Fruit fly (Drosophila melanogaster) whole organism, pupa: ENCODE results near the gene NijB.

Experiments
- CG10348 ChIP-seq: fragments of 200-800 bp; sonication (Bioruptor generic); IDR thresholded peaks from 2 replicates; pipeline ENCODE4 v1.3.6; 2022; ENCODE audit warnings: missing biosample characterization, missing genetic modification characterization
- CG13204 ChIP-seq: fragments of 200-800 bp; sonication (Bioruptor generic); optimal IDR thresholded peaks from 2 replicates; lab custom pipeline; 2018; ENCODE audit warnings: missing biosample characterization, mild to moderate bottlenecking, missing genetic modification characterization, moderate library complexity
- CG14655 ChIP-seq: fragments of 200-800 bp; sonication (Bioruptor generic); optimal IDR thresholded peaks from 3 replicates; lab custom pipeline; 2017; ENCODE audit warnings: mild to moderate bottlenecking, missing biosample characterization, missing genetic modification reagents, missing genetic modification characterization
- CG15710 ChIP-seq: fragments of 200-800 bp; sonication (Bioruptor generic); optimal IDR thresholded peaks from 2 replicates; lab custom pipeline; 2018; ENCODE audit warnings: missing biosample characterization, mild to moderate bottlenecking, missing genetic modification characterization, moderate library complexity
- CG17806 ChIP-seq: fragments of 200-800 bp; sonication (Bioruptor generic); optimal IDR thresholded peaks from 2 replicates; lab custom pipeline; 2018; ENCODE audit warnings: missing biosample characterization, mild to moderate bottlenecking, missing genetic modification characterization, moderate library complexity
- CG32121 ChIP-seq: fragments of 200-800 bp; sonication (Bioruptor generic); IDR thresholded peaks from 2 replicates; pipeline ENCODE4 v1.3.6; 2022; ENCODE audit warnings: missing biosample characterization, missing genetic modification characterization
- CG34367 ChIP-seq: fragments of 200-800 bp; sonication (Bioruptor generic); optimal IDR thresholded peaks from 2 replicates; lab custom pipeline; 2018; ENCODE audit warnings: missing biosample characterization, mild to moderate bottlenecking, missing genetic modification characterization
- CG8159 ChIP-seq: fragments of 200-800 bp; sonication (Bioruptor generic); optimal IDR thresholded peaks from 3 replicates; lab custom pipeline; 2018; ENCODE audit warnings: missing biosample characterization, mild to moderate bottlenecking, missing genetic modification characterization, moderate library complexity
- CG8301 ChIP-seq: fragments of 200-800 bp; sonication (Bioruptor generic); optimal IDR thresholded peaks from 2 replicates; lab custom pipeline; 2018; ENCODE audit warnings: missing biosample characterization, mild to moderate bottlenecking, missing genetic modification characterization
- CG9948 ChIP-seq: fragments of 200-800 bp; sonication (Bioruptor generic); optimal IDR thresholded peaks from 2 replicates; lab custom pipeline; 2018; ENCODE audit warnings: missing biosample characterization, mild to moderate bottlenecking, missing genetic modification characterization, moderate library complexity
- D1 ChIP-seq: fragments of 200-800 bp; sonication (Bioruptor generic); optimal IDR thresholded peaks from 2 replicates; lab custom pipeline; 2018; ENCODE audit warnings: missing biosample characterization, mild to moderate bottlenecking, missing genetic modification characterization, moderate library complexity
- EcR ChIP-seq: fragments of 200-800 bp; sonication (Bioruptor generic); optimal IDR thresholded peaks from 3 replicates; lab custom pipeline; 2019; ENCODE audit warnings: missing biosample characterization, missing genetic modification characterization, mild to moderate bottlenecking, moderate library complexity, missing genetic modification reagents
- Ets98B ChIP-seq: fragments of 200-800 bp; sonication (Bioruptor generic); IDR thresholded peaks from 2 replicates; pipeline ENCODE4 v1.3.6; 2022; ENCODE audit warnings: missing biosample characterization, missing genetic modification characterization
- Pif1A ChIP-seq: fragments of 200-800 bp; sonication (Bioruptor generic); optimal IDR thresholded peaks from 3 replicates; lab custom pipeline; 2016; ENCODE audit warnings: missing biosample characterization, missing genetic modification characterization
- Pif1B ChIP-seq: fragments of 200-800 bp; sonication (Bioruptor generic); optimal IDR thresholded peaks from 3 replicates; lab custom pipeline; 2016; ENCODE audit warnings: missing biosample characterization, missing genetic modification characterization
- Snoo ChIP-seq: fragments of 200-800 bp; sonication (Bioruptor generic); optimal IDR thresholded peaks from 3 replicates; lab custom pipeline; 2017; ENCODE audit warnings: missing biosample characterization, mild to moderate bottlenecking, missing genetic modification characterization, inconsistent platforms
- fd96Ca ChIP-seq: fragments of 200-800 bp; sonication (Bioruptor generic); IDR thresholded peaks from 3 replicates; pipeline ENCODE4 v1.3.6; 2022; ENCODE audit warnings: missing biosample characterization, missing genetic modification characterization
- gl ChIP-seq: fragments of 200-800 bp; sonication (Bioruptor generic); optimal IDR thresholded peaks from 2 replicates; lab custom pipeline; 2018; ENCODE audit warnings: missing biosample characterization, mild to moderate bottlenecking, missing genetic modification characterization
- rn ChIP-seq: fragments of 200-800 bp; sonication (Bioruptor generic); IDR thresholded peaks from 2 replicates; pipeline ENCODE4 v1.3.6; 2022; ENCODE audit warnings: missing biosample characterization, missing genetic modification characterization

Gene NijB

DNA sequence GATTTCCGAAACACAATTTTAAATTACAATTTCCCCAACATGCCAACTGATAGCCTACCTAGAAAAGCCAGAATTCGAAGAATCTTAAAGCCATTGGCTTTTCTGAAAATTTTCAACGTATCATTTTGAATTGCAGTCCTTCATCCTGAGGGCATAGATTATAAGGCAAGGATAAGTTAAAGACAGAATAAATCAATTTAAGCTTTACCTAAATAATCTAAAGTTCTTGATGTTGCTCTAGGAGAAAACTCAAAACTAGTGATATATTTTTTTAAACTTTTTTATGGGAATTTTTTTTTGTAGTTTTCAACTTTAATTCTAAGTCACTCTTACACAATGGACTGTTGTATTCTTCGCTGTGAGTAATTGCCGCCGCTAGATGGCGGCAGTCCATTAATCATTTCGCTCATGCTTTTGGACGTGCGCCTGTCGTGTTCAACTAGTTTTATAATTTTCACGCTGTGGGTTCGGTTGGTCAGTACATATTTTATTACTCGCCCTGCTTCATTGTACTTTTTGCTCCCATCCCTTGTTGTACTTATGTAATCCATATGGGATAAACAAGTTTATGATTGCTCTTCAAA is 22.0 kb downstream of the NijB start, which contains the start of gene COX6AL2:
Gene COX6AL2 (minus strand): TSS at position 51 of the 584 bp plus-strand sequence.
- no peak for TF ChIP-seq EcR (GFP tag; lab: Kevin White, UChicago)
- no peak for TF ChIP-seq CG17806 (tag; lab: Kevin White, UChicago)

DNA sequence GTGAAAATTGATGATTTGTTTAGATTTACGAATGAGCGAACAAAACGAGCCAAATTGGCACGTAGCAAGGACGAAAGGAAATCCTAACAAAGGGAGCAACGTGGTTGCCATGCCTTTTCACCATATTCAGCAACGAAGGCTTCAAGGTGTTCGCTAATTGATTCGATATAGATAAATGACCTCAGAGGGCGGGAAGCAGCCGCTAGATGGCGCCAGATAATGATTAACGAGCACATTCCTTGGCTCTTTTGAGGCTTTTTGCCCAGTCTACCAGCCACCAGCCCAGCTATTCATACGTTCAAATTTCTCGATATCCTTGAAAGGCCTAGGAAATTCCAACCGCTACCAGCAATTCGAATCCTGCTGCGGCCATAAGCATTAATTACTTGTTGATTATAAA is 24.3 kb downstream of the NijB start:
- TF ChIP-seq D1 (no peak), fd96Ca (GFP tag; lab: Robert Waterston, UW) (no peak), CG9948 (tag; lab: Kevin White, UChicago) (no peak), CG14655 (GFP tag; lab: Kevin White, UChicago) (no peak), CG15710 (tag; lab: Kevin White, UChicago) (no peak), CG17806 (tag; lab: Kevin White, UChicago) (no peak), Pif1A (GFP tag; lab: Kevin White, UChicago) (no peak), Snoo (tag; lab: Kevin White, UChicago) (no peak), CG8159 (tag; lab: Kevin White, UChicago) (no peak), CG8301 (tag; lab: Kevin White, UChicago) (no peak), Ets98B (GFP tag; lab: Robert Waterston, UW) (no peak), EcR (GFP tag; lab: Kevin White, UChicago) (no peak), CG13204 (GFP tag; lab: Kevin White, UChicago) (no peak)

DNA sequence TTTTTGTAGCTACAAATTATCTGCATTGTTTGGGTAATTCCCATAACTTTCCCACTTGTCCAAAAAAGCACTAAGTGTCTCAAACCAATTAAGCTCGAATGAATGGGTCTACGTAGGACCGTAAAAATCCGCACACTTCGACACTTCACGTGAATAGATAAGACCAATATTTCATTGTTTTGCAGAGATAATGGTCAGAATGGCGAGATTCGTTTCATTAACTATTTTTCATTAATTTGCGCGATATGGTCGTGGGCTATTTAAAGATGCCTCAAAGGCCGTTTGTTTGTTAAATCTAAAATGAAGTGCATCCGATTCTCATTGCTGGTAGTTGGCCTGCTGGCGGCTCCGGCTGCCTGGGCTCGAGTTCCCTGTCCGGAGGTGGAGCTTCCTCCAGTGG is 25.1 kb downstream of the NijB start, which contains the start of gene CG6839:
Gene CG6839 (plus strand): TSS at position 301 of the 400 bp plus-strand sequence.
- TF ChIP-seq Pif1B (GFP tag; lab: Kevin White, UChicago) (no peak), CG32121 (GFP tag; lab: Robert Waterston, UW) (no peak), CG9948 (tag; lab: Kevin White, UChicago) (no peak), rn (GFP tag; lab: Robert Waterston, UW) (no peak)

DNA sequence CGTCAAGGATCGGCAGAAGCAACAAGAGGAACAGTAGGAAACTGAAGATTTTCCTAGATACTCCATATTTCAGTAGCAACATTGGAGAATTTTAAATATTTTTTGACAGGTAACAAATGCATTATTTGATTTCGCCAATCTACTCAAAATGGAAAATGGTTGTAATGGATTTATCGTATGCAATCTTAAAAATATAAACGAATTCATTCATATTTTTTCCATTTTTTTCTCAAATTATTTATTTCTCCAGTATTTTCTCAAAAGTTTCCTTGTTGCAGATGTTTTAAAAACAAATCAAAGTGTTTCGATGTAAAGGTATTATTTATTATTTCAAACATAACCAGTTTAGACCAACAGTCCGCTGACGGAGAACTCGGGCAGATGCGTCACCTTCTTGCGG is 28.0 kb downstream of the NijB start, which contains the start of gene CG18223:
Gene CG18223 (minus strand): TSS at position 101 of the 400 bp plus-strand sequence.
- no peak for TF ChIP-seq CG34367
- no peak for TF ChIP-seq gl (tag; lab: Kevin White, UChicago)
- no peak for TF ChIP-seq CG13204 (GFP tag; lab: Kevin White, UChicago)
- TF ChIP-seq CG8159 (tag; lab: Kevin White, UChicago): no peak
- no peak for TF ChIP-seq CG15710 (tag; lab: Kevin White, UChicago)
- no peak for TF ChIP-seq fd96Ca (GFP tag; lab: Robert Waterston, UW)

DNA sequence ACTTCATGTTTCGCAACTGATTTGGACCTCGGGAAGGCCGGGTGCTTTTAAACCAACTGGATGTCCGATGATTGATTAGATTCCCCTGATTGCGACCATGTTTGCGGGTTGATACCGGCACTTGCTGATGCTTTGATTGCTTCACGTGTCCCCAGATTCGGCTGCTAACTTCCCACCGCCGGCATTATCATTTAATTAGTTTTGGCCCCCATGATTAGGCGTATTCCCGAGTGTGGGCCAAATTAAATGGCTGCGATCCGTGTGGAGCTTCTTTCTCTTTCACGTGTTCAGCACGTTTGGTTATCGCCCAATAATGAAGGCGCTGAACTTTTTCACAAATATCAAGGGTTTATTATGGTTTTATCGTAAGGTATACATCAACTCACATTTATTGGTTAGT is 29.9 kb downstream of the NijB start, which contains the start of gene CG3819:
Gene CG3819 (minus strand): TSS at position 23 of the 400 bp plus-strand sequence.
- TF ChIP-seq CG8301 (tag; lab: Kevin White, UChicago) (no peak), rn (GFP tag; lab: Robert Waterston, UW) (no peak), fd96Ca (GFP tag; lab: Robert Waterston, UW) (no peak), EcR (GFP tag; lab: Kevin White, UChicago) (no peak), CG32121 (GFP tag; lab: Robert Waterston, UW) (no peak), CG34367 (no peak), gl (tag; lab: Kevin White, UChicago) (no peak), Ets98B (GFP tag; lab: Robert Waterston, UW) (no peak), Snoo (tag; lab: Kevin White, UChicago) (no peak), CG8159 (tag; lab: Kevin White, UChicago) (no peak), CG17806 (tag; lab: Kevin White, UChicago) (no peak), D1 (no peak), CG13204 (GFP tag; lab: Kevin White, UChicago) (no peak), CG10348 (GFP tag; lab: Robert Waterston, UW) (no peak)
- TF ChIP-seq, all 21 proteins: peak for 0

DNA sequence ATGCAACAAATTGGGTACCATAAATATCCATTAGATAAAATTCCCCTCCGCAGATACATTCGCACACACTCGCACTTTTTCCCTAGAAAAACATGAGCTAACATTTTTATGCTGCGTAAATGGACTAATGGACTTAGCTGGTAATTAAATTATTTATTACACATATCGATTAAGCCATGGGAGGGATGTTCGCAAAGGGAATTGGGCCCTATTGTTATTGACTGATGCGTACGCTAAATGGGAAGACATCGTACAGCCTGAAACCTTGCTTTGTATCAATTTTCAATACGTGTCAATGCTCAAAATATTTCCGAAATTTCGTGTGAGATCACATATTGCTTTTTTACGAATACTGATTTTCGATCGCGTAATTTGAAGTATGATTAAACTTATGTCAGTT is 32.6 kb downstream of the NijB start, which contains the start of gene CG43049:
Gene CG43049 (plus strand): TSS at position 301 of the 400 bp plus-strand sequence.
- TF ChIP-seq CG34367: no peak
